Fruit fly (Drosophila melanogaster): ENCODE measurements around the gene Arl6IP1.

DNA sequence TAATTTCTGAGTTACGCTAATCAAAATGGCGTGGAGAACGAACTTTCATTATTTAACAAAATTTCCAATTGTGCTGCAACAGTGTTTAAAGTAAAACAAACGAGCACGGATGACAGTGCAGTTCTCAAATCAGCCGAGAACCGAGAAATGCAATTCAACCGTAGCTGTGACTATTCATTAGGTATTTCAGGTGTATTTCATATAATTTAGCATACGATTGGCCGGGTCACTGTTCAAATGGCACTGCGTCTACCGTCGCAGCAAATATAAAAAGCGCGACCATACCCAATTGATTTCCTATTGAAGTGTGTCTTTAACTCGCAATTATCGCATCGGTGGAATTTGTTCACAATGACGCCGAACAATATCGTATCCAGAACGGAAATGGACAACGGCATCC lies 22.9 kb upstream of the Arl6IP1 start, which contains the start of gene CG14893:
- TF ChIP-seq achi (GFP tag; optimal IDR thresholded peaks at IDR 0.05) (no peak), CG16779 (tag; optimal IDR thresholded peaks at IDR 0.05) (no peak)
